Fruit fly (Drosophila melanogaster): Measurements from ENCODE around the gene Wdfy2.

Gene Wdfy2

DNA sequence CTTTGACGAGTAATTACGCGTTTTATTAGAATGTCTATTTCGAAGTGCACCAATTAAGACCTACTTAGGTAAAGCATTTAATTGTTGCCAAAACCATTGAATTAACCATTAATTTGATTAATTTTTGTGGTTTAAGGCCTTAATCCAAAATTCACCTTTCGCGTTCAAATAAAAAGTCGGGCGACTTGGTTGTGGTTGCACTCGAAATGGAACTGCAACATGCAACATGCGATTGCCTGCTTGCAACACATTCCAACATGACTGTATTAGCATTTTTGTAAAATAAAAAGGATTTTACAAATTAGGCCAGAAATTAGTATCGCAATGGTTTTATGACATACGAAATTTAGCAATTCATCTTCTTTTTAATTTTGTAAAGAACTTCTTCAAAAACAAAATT, 51.7 kb downstream of the Wdfy2 start:
- TF ChIP-seq jim (GFP tag; optimal IDR thresholded peaks at IDR 0.05) (no peak), dmrt93B (GFP tag; optimal IDR thresholded peaks at IDR 0.05) (no peak), Hnf4 (GFP tag; optimal IDR thresholded peaks at IDR 0.05) (no peak), dsf (GFP tag; optimal IDR thresholded peaks at IDR 0.05; ENCODE audit: borderline replicate concordance) (no peak), usp (GFP tag; optimal IDR thresholded peaks at IDR 0.05) (no peak), Myc (optimal IDR thresholded peaks at IDR 0.05) (no peak), rgr (GFP tag; optimal IDR thresholded peaks at IDR 0.05) (no peak), Hr78 (GFP tag; optimal IDR thresholded peaks at IDR 0.05) (no peak), dl (GFP tag; optimal IDR thresholded peaks at IDR 0.05; ENCODE audit: insufficient read depth in 1 of 2, partially characterized antibody in 2 of 2) (no peak), Dfd (GFP tag; optimal IDR thresholded peaks at IDR 0.05) (no peak), Abd-B (GFP tag; optimal IDR thresholded peaks at IDR 0.05) (no peak), Sp1 (GFP tag; optimal IDR thresholded peaks at IDR 0.05) (no peak), pan (optimal IDR thresholded peaks at IDR 0.05) (no peak), ey (GFP tag; optimal IDR thresholded peaks at IDR 0.05) (no peak), sage (GFP tag; optimal IDR thresholded peaks at IDR 0.05) (no peak)
